Fruit fly (Drosophila melanogaster) whole organism, prepupa: ENCODE data around the gene CG32022.
A peak's percentile ranks its signal among the peaks of the same experiment; 100 is the strongest.

ENCODE experiments used
- Blimp-1 ChIP-seq: fragments of 200-800 bp; sonication (Bioruptor generic); optimal IDR thresholded peaks from 3 replicates; lab custom pipeline; 2017; ENCODE audit warnings: missing biosample characterization, missing genetic modification characterization, mild to moderate bottlenecking, moderate library complexity, missing genetic modification reagents
- CG10631 ChIP-seq: fragments of 200-800 bp; sonication (Bioruptor generic); optimal IDR thresholded peaks from 2 replicates; lab custom pipeline; 2016; ENCODE audit warnings: missing biosample characterization, missing genetic modification characterization
- CG11762 ChIP-seq: fragments of 200-800 bp; sonication (Bioruptor generic); optimal IDR thresholded peaks from 3 replicates; lab custom pipeline; 2016; ENCODE audit warnings: missing biosample characterization, missing genetic modification characterization; ENCODE audit not compliant: insufficient read depth
- CG15336 ChIP-seq: fragments of 200-800 bp; sonication (Bioruptor generic); IDR thresholded peaks from 2 replicates; pipeline ENCODE4 v1.3.6; 2022; ENCODE audit warnings: missing biosample characterization, missing genetic modification characterization
- CG1621 ChIP-seq: fragments of 200-800 bp; sonication (Bioruptor generic); optimal IDR thresholded peaks from 3 replicates; lab custom pipeline; 2018; ENCODE audit warnings: missing biosample characterization, mild to moderate bottlenecking, missing genetic modification characterization
- CG3032 ChIP-seq: fragments of 200-800 bp; optimal IDR thresholded peaks from 2 replicates; lab custom pipeline; 2019; ENCODE audit warnings: missing biosample characterization, mild to moderate bottlenecking, missing genetic modification characterization, moderate library complexity
- CG31627 ChIP-seq: fragments of 200-800 bp; sonication (Bioruptor generic); optimal IDR thresholded peaks from 3 replicates; lab custom pipeline; 2016; ENCODE audit warnings: missing biosample characterization, missing genetic modification characterization
- CG32006 ChIP-seq: fragments of 200-800 bp; sonication (Bioruptor generic); optimal IDR thresholded peaks from 3 replicates; lab custom pipeline; 2017; ENCODE audit warnings: missing biosample characterization, mild to moderate bottlenecking, missing genetic modification characterization
- CG34406 ChIP-seq: fragments of 200-800 bp; sonication (Bioruptor generic); optimal IDR thresholded peaks from 3 replicates; lab custom pipeline; 2016; ENCODE audit warnings: missing biosample characterization, missing genetic modification characterization
- CG3919 ChIP-seq: fragments of 200-800 bp; sonication (Bioruptor generic); optimal IDR thresholded peaks from 3 replicates; lab custom pipeline; 2016; ENCODE audit warnings: missing biosample characterization, missing genetic modification characterization
- CG4318 ChIP-seq: fragments of 200-800 bp; sonication (Bioruptor generic); optimal IDR thresholded peaks from 3 replicates; lab custom pipeline; 2017; ENCODE audit warnings: missing biosample characterization, mild to moderate bottlenecking, missing genetic modification characterization
- CG6163 ChIP-seq: fragments of 200-800 bp; sonication (Bioruptor generic); IDR thresholded peaks from 3 replicates; pipeline ENCODE4 v1.3.6; 2022; ENCODE audit warnings: missing biosample characterization, missing genetic modification characterization
- CG6276 ChIP-seq: fragments of 200-800 bp; sonication (Bioruptor generic); optimal IDR thresholded peaks from 2 replicates; lab custom pipeline; 2017; ENCODE audit warnings: missing biosample characterization, mild to moderate bottlenecking, missing genetic modification characterization
- CG6792 ChIP-seq: fragments of 200-800 bp; sonication (Bioruptor generic); optimal IDR thresholded peaks from 3 replicates; lab custom pipeline; 2016; ENCODE audit warnings: missing biosample characterization, missing genetic modification characterization
- CG6808 ChIP-seq: fragments of 200-800 bp; sonication (Bioruptor generic); optimal IDR thresholded peaks from 3 replicates; lab custom pipeline; 2017; ENCODE audit warnings: missing biosample characterization, missing genetic modification characterization, mild to moderate bottlenecking, moderate library complexity, missing genetic modification reagents
- CG6854 ChIP-seq: fragments of 200-800 bp; sonication (Bioruptor generic); optimal IDR thresholded peaks from 2 replicates; lab custom pipeline; 2017; ENCODE audit warnings: missing biosample characterization, mild to moderate bottlenecking, missing genetic modification characterization
- CG7368 ChIP-seq: fragments of 200-800 bp; sonication (Bioruptor generic); optimal IDR thresholded peaks from 3 replicates; lab custom pipeline; 2016; ENCODE audit warnings: missing biosample characterization, missing genetic modification characterization
- CG8119 ChIP-seq: fragments of 200-800 bp; sonication (Bioruptor generic); IDR thresholded peaks from 3 replicates; pipeline ENCODE4 v1.3.6; 2022; ENCODE audit warnings: missing biosample characterization, missing genetic modification characterization
- CG8319 ChIP-seq: fragments of 200-800 bp; sonication (Bioruptor generic); optimal IDR thresholded peaks from 3 replicates; lab custom pipeline; 2016; ENCODE audit warnings: missing biosample characterization, missing genetic modification characterization
- CG8632 ChIP-seq: fragments of 200-800 bp; sonication (Bioruptor generic); optimal IDR thresholded peaks from 3 replicates; lab custom pipeline; 2016; ENCODE audit warnings: missing biosample characterization, missing genetic modification characterization
- CG9139 ChIP-seq: fragments of 200-800 bp; sonication (Bioruptor generic); optimal IDR thresholded peaks from 3 replicates; lab custom pipeline; 2017; ENCODE audit warnings: missing biosample characterization, mild to moderate bottlenecking, missing genetic modification characterization
- Eip75B ChIP-seq: fragments of 200-800 bp; sonication (Bioruptor generic); optimal IDR thresholded peaks from 3 replicates; lab custom pipeline; 2016; ENCODE audit warnings: missing biosample characterization, missing genetic modification characterization
- Eip78C ChIP-seq: fragments of 200-800 bp; sonication (Bioruptor generic); peaks from one replicate; lab custom pipeline; 2016; ENCODE audit warnings: missing biosample characterization, missing genetic modification characterization
- Eip93F ChIP-seq: fragments of 200-800 bp; sonication (Bioruptor generic); optimal IDR thresholded peaks from 2 replicates; lab custom pipeline; 2016; ENCODE audit warnings: missing biosample characterization, mild to moderate bottlenecking, missing genetic modification characterization
- Ets21C ChIP-seq: fragments of 200-800 bp; sonication (Bioruptor generic); optimal IDR thresholded peaks from 3 replicates; lab custom pipeline; 2016; ENCODE audit warnings: missing biosample characterization, missing genetic modification characterization
- Ets96B ChIP-seq: fragments of 200-800 bp; optimal IDR thresholded peaks from 2 replicates; lab custom pipeline; 2019; ENCODE audit warnings: missing biosample characterization, mild to moderate bottlenecking, missing genetic modification characterization, moderate library complexity
- Hr38 ChIP-seq: sonication (Bioruptor generic); optimal IDR thresholded peaks from 2 replicates; lab custom pipeline; 2016; ENCODE audit warnings: missing biosample characterization, missing genetic modification characterization
- Hr4 ChIP-seq: fragments of 200-800 bp; sonication (Bioruptor generic); optimal IDR thresholded peaks from 3 replicates; lab custom pipeline; 2016; ENCODE audit warnings: missing biosample characterization, missing genetic modification characterization
- Met ChIP-seq: fragments of 200-800 bp; sonication (Bioruptor generic); optimal IDR thresholded peaks from 3 replicates; lab custom pipeline; 2016; ENCODE audit warnings: missing biosample characterization, missing genetic modification characterization
- OdsH ChIP-seq: fragments of 200-800 bp; sonication (Bioruptor generic); optimal IDR thresholded peaks from 3 replicates; lab custom pipeline; 2016; ENCODE audit warnings: missing biosample characterization, missing genetic modification characterization
- Smox ChIP-seq: fragments of 200-800 bp; sonication (Bioruptor generic); optimal IDR thresholded peaks from 3 replicates; lab custom pipeline; 2016; ENCODE audit warnings: missing biosample characterization, missing genetic modification characterization
- Sox102F ChIP-seq: fragments of 200-800 bp; sonication (Bioruptor generic); optimal IDR thresholded peaks from 2 replicates; lab custom pipeline; 2016; ENCODE audit warnings: missing biosample characterization, mild to moderate bottlenecking, missing genetic modification characterization
- Sox14 ChIP-seq: fragments of 200-800 bp; sonication (Bioruptor generic); optimal IDR thresholded peaks from 3 replicates; lab custom pipeline; 2016; ENCODE audit warnings: missing biosample characterization, missing genetic modification characterization
- achi ChIP-seq: fragments of 200-800 bp; sonication (Bioruptor generic); optimal IDR thresholded peaks from 3 replicates; lab custom pipeline; 2016; ENCODE audit warnings: missing biosample characterization, missing genetic modification characterization
- cyc ChIP-seq: fragments of 200-800 bp; sonication (Bioruptor generic); optimal IDR thresholded peaks from 3 replicates; lab custom pipeline; 2016; ENCODE audit warnings: missing biosample characterization, missing genetic modification characterization
- dsx ChIP-seq: fragments of 200-800 bp; optimal IDR thresholded peaks from 3 replicates; lab custom pipeline; 2019; ENCODE audit warnings: missing biosample characterization, mild to moderate bottlenecking, missing genetic modification characterization, moderate library complexity; ENCODE audit not compliant: poor library complexity, severe bottlenecking
- eg ChIP-seq: fragments of 200-800 bp; sonication (Bioruptor generic); IDR thresholded peaks from 3 replicates; pipeline ENCODE4 v1.3.6; 2022; ENCODE audit warnings: missing biosample characterization, missing genetic modification characterization
- esn ChIP-seq: fragments of 200-800 bp; sonication (Bioruptor generic); optimal IDR thresholded peaks from 2 replicates; lab custom pipeline; 2016; ENCODE audit warnings: missing biosample characterization, mild to moderate bottlenecking, missing genetic modification characterization, moderate library complexity
- fd59A ChIP-seq: fragments of 200-800 bp; sonication (Bioruptor generic); optimal IDR thresholded peaks from 2 replicates; lab custom pipeline; 2017; ENCODE audit warnings: missing biosample characterization, mild to moderate bottlenecking, missing genetic modification characterization, missing genetic modification reagents
- fd85E ChIP-seq: fragments of 200-800 bp; sonication (Bioruptor generic); optimal IDR thresholded peaks from 3 replicates; lab custom pipeline; 2016; ENCODE audit warnings: missing biosample characterization, missing genetic modification characterization
- fkh ChIP-seq: fragments of 200-800 bp; sonication (Bioruptor generic); optimal IDR thresholded peaks from 3 replicates; lab custom pipeline; 2017; ENCODE audit warnings: missing biosample characterization, mild to moderate bottlenecking, missing genetic modification characterization, moderate library complexity
- net ChIP-seq: fragments of 200-800 bp; sonication (Bioruptor generic); optimal IDR thresholded peaks from 3 replicates; lab custom pipeline; 2016; ENCODE audit warnings: missing biosample characterization, missing genetic modification characterization
- pdm3 ChIP-seq: fragments of 200-800 bp; sonication (Bioruptor generic); optimal IDR thresholded peaks from 3 replicates; lab custom pipeline; 2016; ENCODE audit warnings: missing biosample characterization, missing genetic modification characterization
- spab ChIP-seq: fragments of 200-800 bp; sonication (Bioruptor generic); optimal IDR thresholded peaks from 2 replicates; lab custom pipeline; 2017; ENCODE audit warnings: missing biosample characterization, mild to moderate bottlenecking, missing genetic modification characterization, missing genetic modification reagents
- ss ChIP-seq, 2 experiments: fragments of 200-800 bp; sonication (Bioruptor generic); optimal IDR thresholded peaks; 2 replicates in 1 of 2; 3 replicates in 1 of 2; lab custom pipeline; 2017 to 2018; ENCODE audit warnings: mild to moderate bottlenecking in 2 of 2, missing biosample characterization in 2 of 2, missing genetic modification characterization in 2 of 2, moderate library complexity in 1 of 2
- svp ChIP-seq: fragments of 200-800 bp; sonication (Bioruptor generic); peaks from one replicate; lab custom pipeline; 2016; ENCODE audit warnings: missing biosample characterization, missing genetic modification characterization
- topi ChIP-seq: fragments of 200-800 bp; sonication (Bioruptor generic); optimal IDR thresholded peaks from 3 replicates; lab custom pipeline; 2016; ENCODE audit warnings: missing biosample characterization, missing genetic modification characterization
- vri ChIP-seq: fragments of 200-800 bp; sonication (Bioruptor generic); optimal IDR thresholded peaks from 3 replicates; lab custom pipeline; 2016; ENCODE audit warnings: missing biosample characterization, mild to moderate bottlenecking, missing genetic modification characterization

The CG32022 gene

DNA sequence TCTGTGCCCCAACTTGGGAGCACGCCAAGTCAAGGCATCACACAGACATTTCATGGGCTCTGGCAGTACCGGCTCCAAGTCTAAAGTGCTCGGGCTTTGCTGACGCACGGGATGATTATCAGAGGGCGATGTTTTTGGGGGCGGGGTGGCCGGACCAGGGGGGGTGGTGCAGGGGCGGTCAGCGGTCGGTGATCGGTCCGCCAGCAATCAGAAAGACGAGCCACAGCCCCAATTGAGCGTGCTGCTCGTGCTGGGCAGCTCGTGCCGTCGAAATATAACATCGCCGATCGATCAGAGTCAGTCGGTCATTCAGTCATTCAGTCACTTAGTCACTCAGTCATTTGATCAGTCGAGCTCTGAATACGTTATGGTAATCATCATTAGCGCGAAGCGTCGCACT lies 23.2 kb downstream of the CG32022 start (continued):
- no peak for TF ChIP-seq net (GFP tag; lab: Kevin White, UChicago)
- no peak for TF ChIP-seq CG32006 (GFP tag; lab: Kevin White, UChicago)
- TF ChIP-seq OdsH = no peak
- peak; percentile 45 for TF ChIP-seq CG6808 (GFP tag; lab: Kevin White, UChicago)
- TF ChIP-seq eg (GFP tag; lab: Robert Waterston, UW) = peak; percentile 25; the same call in 1 of the 3 replicates
- no peak for TF ChIP-seq topi (GFP tag; lab: Kevin White, UChicago)
- TF ChIP-seq CG15336 (GFP tag; lab: Robert Waterston, UW) = no peak
- peak; percentile 61 for TF ChIP-seq CG9139 (GFP tag; lab: Kevin White, UChicago)
- no peak for TF ChIP-seq esn (GFP tag; lab: Kevin White, UChicago)
- TF ChIP-seq Ets96B (tag; lab: Kevin White, UChicago) = no peak
- no peak for TF ChIP-seq Hr38 (GFP tag; lab: Kevin White, UChicago)
- TF ChIP-seq Blimp-1 (GFP tag; lab: Kevin White, UChicago) = peak; percentile 7
- TF ChIP-seq achi (GFP tag; lab: Kevin White, UChicago) = no peak
- TF ChIP-seq CG6854 (GFP tag; lab: Kevin White, UChicago) = peak; percentile 74

DNA sequence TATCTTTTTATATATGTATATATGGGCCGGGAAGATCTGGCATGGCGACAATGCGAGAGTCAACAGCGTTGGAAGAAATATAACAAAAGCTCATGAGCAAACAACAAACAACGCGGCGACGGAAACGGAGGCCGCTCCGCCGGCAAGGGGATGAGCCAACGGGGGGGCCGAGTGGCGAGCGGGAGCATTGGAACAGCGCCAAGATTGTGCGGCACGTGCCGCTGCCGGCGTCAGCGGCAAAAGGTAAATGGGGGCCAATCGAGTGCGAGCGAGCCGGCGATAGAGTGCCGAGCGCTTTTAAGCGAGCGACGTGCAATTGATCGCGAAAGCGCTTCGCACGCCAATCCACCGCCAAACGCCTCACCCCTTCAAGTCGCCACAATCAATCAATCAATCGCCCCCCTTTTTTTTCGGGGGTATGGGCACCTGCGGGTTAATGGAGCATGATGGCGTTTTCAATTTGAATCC lies 24.6 kb downstream of the CG32022 start:
- TF ChIP-seq CG6854 (GFP tag; lab: Kevin White, UChicago) (peak; percentile 75), svp (GFP tag; lab: Kevin White, UChicago) (peak; percentile 98), Hr38 (GFP tag; lab: Kevin White, UChicago) (no peak), CG1621 (tag; lab: Kevin White, UChicago) (no peak), CG6276 (no peak), CG11762 (peak; percentile 6), CG6808 (GFP tag; lab: Kevin White, UChicago) (peak; percentile 56), CG3032 (tag; lab: Kevin White, UChicago) (no peak), Eip78C (GFP tag; lab: Kevin White, UChicago) (peak; percentile 83), esn (GFP tag; lab: Kevin White, UChicago) (peak; percentile 24), dsx (no peak), Eip75B (GFP tag; lab: Kevin White, UChicago) (peak; percentile 2), CG6163 (GFP tag; lab: Robert Waterston, UW) (peak; percentile 67; the same call in 2 of the 3 replicates), Smox (GFP tag; lab: Kevin White, UChicago) (no peak), CG8119 (GFP tag; lab: Robert Waterston, UW) (0 out of 3 replicates have a peak, but pooled peaks have one; percentile 36), CG31627 (GFP tag; lab: Kevin White, UChicago) (no peak), Ets21C (no peak), eg (GFP tag; lab: Robert Waterston, UW) (no peak), fd59A (GFP tag; lab: Kevin White, UChicago) (no peak), OdsH (no peak), CG34406 (peak; percentile 38), Sox102F (GFP tag; lab: Kevin White, UChicago) (peak; percentile 13), achi (GFP tag; lab: Kevin White, UChicago) (no peak), vri (GFP tag; lab: Kevin White, UChicago) (peak; percentile 46), Met (GFP tag; lab: Kevin White, UChicago) (peak; percentile 77), ss (GFP tag; optimal IDR thresholded peaks at IDR 0.05; lab: Kevin White, UChicago) (peak; percentile 43 to 70), Eip93F (GFP tag; lab: Kevin White, UChicago) (peak; percentile 12), CG6792 (GFP tag; lab: Kevin White, UChicago) (peak; percentile 35), spab (GFP tag; lab: Kevin White, UChicago) (peak; percentile 36), pdm3 (GFP tag; lab: Kevin White, UChicago) (peak; percentile 18), Sox14 (GFP tag; lab: Kevin White, UChicago) (peak; percentile 47), Hr4 (GFP tag; lab: Kevin White, UChicago) (no peak), fd85E (no peak), CG8319 (GFP tag; lab: Kevin White, UChicago) (no peak), topi (GFP tag; lab: Kevin White, UChicago) (peak; percentile 33), cyc (GFP tag; lab: Kevin White, UChicago) (peak; percentile 14), CG10631 (GFP tag; lab: Kevin White, UChicago) (peak; percentile 38), CG3919 (GFP tag; lab: Kevin White, UChicago) (peak; percentile 38), CG7368 (GFP tag; lab: Kevin White, UChicago) (no peak), CG4318 (GFP tag; lab: Kevin White, UChicago) (no peak), Blimp-1 (GFP tag; lab: Kevin White, UChicago) (peak; percentile 6), Ets96B (tag; lab: Kevin White, UChicago) (no peak), CG8632 (GFP tag; lab: Kevin White, UChicago) (peak; percentile 33), fkh (GFP tag; lab: Kevin White, UChicago) (peak; percentile 99)
